Fruit fly (Drosophila melanogaster) whole organism: ENCODE data around the gene IntS9.

Source experiments
- CG8478 ChIP-seq: fragments of >200 bp; optimal IDR thresholded peaks from 2 replicates; lab custom pipeline; 2018; ENCODE audit warnings: inconsistent platforms
- Dll ChIP-seq: fragments of >200 bp; optimal IDR thresholded peaks from 2 replicates; lab custom pipeline; 2017
- EcR ChIP-seq, 2 experiments: fragments of >200 bp; optimal IDR thresholded peaks; 2 replicates each; lab custom pipeline; 2017; ENCODE audit warnings: missing biosample characterization in 2 of 2, missing genetic modification characterization in 2 of 2, missing genetic modification reagents in 2 of 2
- pan ChIP-seq: fragments of >200 bp; optimal IDR thresholded peaks from 2 replicates; lab custom pipeline; 2017
- psq ChIP-seq: fragments of >200 bp; optimal IDR thresholded peaks from 2 replicates; lab custom pipeline; 2017
- usp ChIP-seq: fragments of >200 bp; optimal IDR thresholded peaks from 2 replicates; lab custom pipeline; 2017; ENCODE audit warnings: missing biosample characterization, missing genetic modification characterization, mixed read lengths

IntS9 gene

dm6 chr3L:16113607-16114337 is 8.3 kb upstream of the IntS9 start:
- no peak for TF ChIP-seq usp (GFP tag; lab: Kevin White, UChicago)
- no peak for TF ChIP-seq psq (lab: Kevin White, UChicago)
- no peak for TF ChIP-seq Dll (lab: Kevin White, UChicago)
- no peak for TF ChIP-seq pan (lab: Kevin White, UChicago)
- TF ChIP-seq EcR (GFP tag; optimal IDR thresholded peaks at IDR 0.05; lab: Kevin White, UChicago): no peak
- no peak for TF ChIP-seq CG8478 (lab: Kevin White, UChicago)

- TF ChIP-seq Dll (lab: Kevin White, UChicago) (no peak), EcR (GFP tag; optimal IDR thresholded peaks at IDR 0.05; lab: Kevin White, UChicago) (no peak), psq (lab: Kevin White, UChicago) (no peak), pan (lab: Kevin White, UChicago) (no peak), CG8478 (lab: Kevin White, UChicago) (no peak), usp (GFP tag; lab: Kevin White, UChicago) (no peak)
These were observed 7.7 kb upstream of the IntS9 start, which contains the start of gene Taf4 for dm6 chr3L:16113003-16113606. Gene Taf4, plus strand, starts transcription at chr3L:16113212.

- TF ChIP-seq usp (GFP tag; lab: Kevin White, UChicago): no peak
- TF ChIP-seq pan (lab: Kevin White, UChicago): no peak
- TF ChIP-seq Dll (lab: Kevin White, UChicago): no peak
- no peak for TF ChIP-seq CG8478 (lab: Kevin White, UChicago)
- no peak for TF ChIP-seq EcR (GFP tag; optimal IDR thresholded peaks at IDR 0.05; lab: Kevin White, UChicago)
- no peak for TF ChIP-seq psq (lab: Kevin White, UChicago)
These were observed 6.8 kb upstream of the IntS9 start, which contains the start of gene Zn72D for dm6 chr3L:16112069-16112820. Gene Zn72D, minus strand, starts transcription at chr3L:16112626.

- TF ChIP-seq psq (lab: Kevin White, UChicago): no peak
- TF ChIP-seq CG8478 (lab: Kevin White, UChicago): no peak
- no peak for TF ChIP-seq pan (lab: Kevin White, UChicago)
- no peak for TF ChIP-seq Dll (lab: Kevin White, UChicago)
- no peak for TF ChIP-seq usp (GFP tag; lab: Kevin White, UChicago)
- no peak for TF ChIP-seq EcR (GFP tag; optimal IDR thresholded peaks at IDR 0.05; lab: Kevin White, UChicago)
These were observed 5.4 kb downstream of the IntS9 start, which contains the start of gene IleRS-m for dm6 chr3L:16100059-16100458. Gene IleRS-m, plus strand, starts transcription at chr3L:16100280.

dm6 chr3L:16097393-16097884 is 8.0 kb downstream of the IntS9 start, which contains the start of the genes CG13074 and ATPsynbetaL:
Gene CG13074, minus strand, starts transcription at chr3L:16097493.
Gene ATPsynbetaL, plus strand, starts transcription at chr3L:16097834.
- TF ChIP-seq EcR (GFP tag; optimal IDR thresholded peaks at IDR 0.05; lab: Kevin White, UChicago) (no peak), CG8478 (lab: Kevin White, UChicago) (no peak), psq (lab: Kevin White, UChicago) (no peak), pan (lab: Kevin White, UChicago) (no peak)

dm6 chr3L:16090330-16090803 is 15.1 kb downstream of the IntS9 start, which contains the start of the genes CG5235 and ClC-c:
Gene CG5235, minus strand, starts transcription at chr3L:16090392.
Gene ClC-c, plus strand, starts transcription at chr3L:16090454.
- TF ChIP-seq EcR (GFP tag; optimal IDR thresholded peaks at IDR 0.05; lab: Kevin White, UChicago): no peak
- no peak for TF ChIP-seq CG8478 (lab: Kevin White, UChicago)
- TF ChIP-seq Dll (lab: Kevin White, UChicago): no peak
- TF ChIP-seq pan (lab: Kevin White, UChicago): no peak
- TF ChIP-seq psq (lab: Kevin White, UChicago): no peak
- TF ChIP-seq usp (GFP tag; lab: Kevin White, UChicago): no peak

dm6 chr3L:16087323-16087816 is 18.1 kb downstream of the IntS9 start, which contains the start of gene Tasp1:
Gene Tasp1, minus strand, starts transcription at chr3L:16087525.
- TF ChIP-seq pan (lab: Kevin White, UChicago) (no peak), EcR (GFP tag; optimal IDR thresholded peaks at IDR 0.05; lab: Kevin White, UChicago) (no peak), CG8478 (lab: Kevin White, UChicago) (no peak), Dll (lab: Kevin White, UChicago) (no peak), usp (GFP tag; lab: Kevin White, UChicago) (no peak)

dm6 chr3L:16083693-16084092 is 21.7 kb downstream of the IntS9 start, which contains the start of gene CG13075:
Gene CG13075, plus strand, starts transcription at chr3L:16083993.
- TF ChIP-seq EcR (GFP tag; optimal IDR thresholded peaks at IDR 0.05; lab: Kevin White, UChicago): no peak
- TF ChIP-seq Dll (lab: Kevin White, UChicago): no peak
- TF ChIP-seq pan (lab: Kevin White, UChicago): no peak
- no peak for TF ChIP-seq CG8478 (lab: Kevin White, UChicago)

- TF ChIP-seq usp (GFP tag; lab: Kevin White, UChicago) (no peak), psq (lab: Kevin White, UChicago) (no peak), pan (lab: Kevin White, UChicago) (no peak), Dll (lab: Kevin White, UChicago) (no peak), CG8478 (lab: Kevin White, UChicago) (no peak)
These were observed 23.2 kb downstream of the IntS9 start, which contains the start of gene CG33258 for dm6 chr3L:16082251-16082650. Gene CG33258, plus strand, starts transcription at chr3L:16082551.
